Fruit fly (Drosophila melanogaster): ENCODE measurements around the gene CG3552.
A peak's percentile ranks its signal among the peaks of the same experiment; 100 is the strongest.

The CG3552 gene

dm6 chr3L:9429665-9430607, 26.2 kb upstream of the CG3552 start, which contains the start of the genes RpS17 and MTF-1 (continued):
- TF ChIP-seq Trl (optimal IDR thresholded peaks at IDR 0.05) (no peak), Trl (GFP tag; optimal IDR thresholded peaks at IDR 0.05) (peak; percentile 20), CG12299 (tag; optimal IDR thresholded peaks at IDR 0.05) (peak; percentile 23), CrebB (tag; optimal IDR thresholded peaks at IDR 0.05) (peak; percentile 52), pan (optimal IDR thresholded peaks at IDR 0.05) (no peak), pan (GFP tag; optimal IDR thresholded peaks at IDR 0.05 in 1 of 2, IDR thresholded peaks at IDR 0.05 in 1 of 2) (peak in 1 of 2 experiments; percentile 69), CG6683 (GFP tag; optimal IDR thresholded peaks at IDR 0.05) (no peak), tll (GFP tag; optimal IDR thresholded peaks at IDR 0.05) (no peak), CG12942 (GFP tag; optimal IDR thresholded peaks at IDR 0.05) (peak; percentile 25), CG2129 (GFP tag; IDR thresholded peaks at IDR 0.05; ENCODE audit: partially characterized antibody) (no peak), CG17568 (GFP tag; optimal IDR thresholded peaks at IDR 0.05) (peak; percentile 78), Doc2 (GFP tag; IDR thresholded peaks at IDR 0.05) (no peak), CG12391 (tag; optimal IDR thresholded peaks at IDR 0.05) (peak; percentile 44), dysf (GFP tag; IDR thresholded peaks at IDR 0.05) (0 out of 3 replicates have a peak, but pooled peaks have one; percentile 32), CG10462 (GFP tag; optimal IDR thresholded peaks at IDR 0.05) (no peak), CG9609 (GFP tag; optimal IDR thresholded peaks at IDR 0.05) (peak; percentile 41), corto (GFP tag; optimal IDR thresholded peaks at IDR 0.05) (no peak), CG16863 (GFP tag; optimal IDR thresholded peaks at IDR 0.05) (no peak), ttk (GFP tag; IDR thresholded peaks at IDR 0.05) (peak; percentile 30), eyg (GFP tag; optimal IDR thresholded peaks at IDR 0.05) (no peak), CG1024 (GFP tag; IDR thresholded peaks at IDR 0.05) (peak; percentile 61), btn (GFP tag; optimal IDR thresholded peaks at IDR 0.05) (no peak), CG11247 (GFP tag; IDR thresholded peaks at IDR 0.05) (no peak), bsh (GFP tag; optimal IDR thresholded peaks at IDR 0.05) (peak; percentile 45 to 49), gem (tag; optimal IDR thresholded peaks at IDR 0.05) (peak; percentile 35), CG11504 (tag; optimal IDR thresholded peaks at IDR 0.05) (peak; percentile 34), CG18262 (tag; optimal IDR thresholded peaks at IDR 0.05) (peak; percentile 50), D19B (GFP tag; optimal IDR thresholded peaks at IDR 0.05) (no peak), sens (GFP tag) (peak; percentile 88), CG12744 (GFP tag; optimal IDR thresholded peaks at IDR 0.05) (no peak), Dp (GFP tag; optimal IDR thresholded peaks at IDR 0.05) (peak; percentile 39), psq (GFP tag; optimal IDR thresholded peaks at IDR 0.05) (no peak), Bdp1 (GFP tag; optimal IDR thresholded peaks at IDR 0.05) (peak; percentile 23), B-H1 (GFP tag; IDR thresholded peaks at IDR 0.05) (peak; percentile 12; the same call in 1 of the 3 replicates), lbe (GFP tag; optimal IDR thresholded peaks at IDR 0.05) (peak; percentile 28), pum (GFP tag; optimal IDR thresholded peaks at IDR 0.05) (no peak), CG17361 (GFP tag; IDR thresholded peaks at IDR 0.05) (peak; percentile 64; the same call in 2 of the 3 replicates), CG8478 (optimal IDR thresholded peaks at IDR 0.05) (no peak), z (GFP tag; IDR thresholded peaks at IDR 0.05) (no peak), CG9437 (GFP tag; optimal IDR thresholded peaks at IDR 0.05) (peak; percentile 16), Jarid2 (GFP tag; optimal IDR thresholded peaks at IDR 0.05) (peak; percentile 70), zfh1 (GFP tag; IDR thresholded peaks at IDR 0.05) (peak; percentile 68; the same call in 2 of the 3 replicates), ash1 (GFP tag; optimal IDR thresholded peaks at IDR 0.05) (no peak), CG1602 (GFP tag; optimal IDR thresholded peaks at IDR 0.05) (no peak), dan (GFP tag; IDR thresholded peaks at IDR 0.05) (no peak), CG11085 (GFP tag; IDR thresholded peaks at IDR 0.05) (0 out of 2 replicates have a peak, but pooled peaks have one; percentile 30), slou (GFP tag; optimal IDR thresholded peaks at IDR 0.05) (peak; percentile 53), Usf (GFP tag; optimal IDR thresholded peaks at IDR 0.05) (peak; percentile 1), CG8290 (GFP tag; optimal IDR thresholded peaks at IDR 0.05) (peak; percentile 0), CG8290 (tag; optimal IDR thresholded peaks at IDR 0.05) (peak in 1 of 2 experiments; percentile 53)

Measured in whole organism, embryonic.